Worm (Caenorhabditis elegans): ENCODE results near the gene hal-3.

hal-3 gene

DNA sequence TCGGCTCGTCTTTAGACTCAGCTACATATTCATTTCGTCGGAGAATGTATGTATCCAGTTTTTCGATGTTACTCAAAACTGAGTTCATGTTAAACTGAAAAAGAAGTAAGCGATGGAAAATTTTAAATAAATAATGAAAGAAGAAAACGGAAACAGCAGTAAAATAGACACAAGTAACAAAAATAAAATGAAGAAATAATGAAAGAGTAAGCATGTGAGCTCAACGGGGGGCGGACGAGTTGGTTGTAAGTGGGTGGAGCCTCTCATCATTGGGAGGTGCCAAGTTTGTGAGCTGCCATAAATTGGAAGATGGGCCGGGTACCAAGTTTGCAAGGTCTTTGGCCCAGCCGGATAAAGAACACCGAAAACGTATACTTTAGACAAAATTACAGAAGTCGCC is 33.5 kb downstream of the hal-3 start, which contains the start of gene wee-1.1:
TSS of gene wee-1.1 (minus strand) at position 101 of the 400 bp plus-strand sequence.
- no peak for TF ChIP-seq zag-1 (tag; optimal IDR thresholded peaks at IDR 0.05)
- TF ChIP-seq nhr-10 (tag; optimal IDR thresholded peaks at IDR 0.05) = no peak
- TF ChIP-seq skn-1 (tag; optimal IDR thresholded peaks at IDR 0.05) = no peak
- TF ChIP-seq C34F6.9 (tag; optimal IDR thresholded peaks at IDR 0.05) = no peak
- TF ChIP-seq alr-1 (tag; optimal IDR thresholded peaks at IDR 0.05) = no peak
- no peak for TF ChIP-seq blmp-1 (tag; optimal IDR thresholded peaks at IDR 0.05; ENCODE audit: insufficient read depth)
- TF ChIP-seq egl-27 (tag; optimal IDR thresholded peaks at IDR 0.05) = no peak
- no peak for TF ChIP-seq lsy-2 (tag; optimal IDR thresholded peaks at IDR 0.05)
- TF ChIP-seq F13H6.1 (tag; optimal IDR thresholded peaks at IDR 0.05) = no peak
- TF ChIP-seq ama-1 (optimal IDR thresholded peaks at IDR 0.05) = no peak

DNA sequence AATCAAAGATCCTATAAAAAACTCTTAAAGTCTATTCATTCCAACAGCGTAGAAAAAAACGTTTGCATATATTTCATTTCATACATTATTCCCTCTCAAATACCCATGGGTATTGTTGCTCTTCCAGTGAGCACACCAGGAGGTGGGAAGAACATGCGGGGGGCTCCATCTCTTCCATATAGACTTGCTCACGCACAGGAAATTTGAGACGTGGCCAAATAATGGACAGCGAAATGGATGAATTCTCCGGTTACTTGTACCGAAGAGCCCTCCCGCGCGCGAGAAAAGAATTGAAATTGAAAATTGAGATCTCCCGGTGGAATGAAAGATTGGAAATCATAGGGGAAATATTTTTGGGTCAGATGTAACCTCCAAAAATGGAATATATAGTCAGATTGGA is 39.3 kb downstream of the hal-3 start:
- no peak for TF ChIP-seq elt-1 (tag; optimal IDR thresholded peaks at IDR 0.05)
- TF ChIP-seq F13H6.1 (tag; optimal IDR thresholded peaks at IDR 0.05) = peak; percentile 6

DNA sequence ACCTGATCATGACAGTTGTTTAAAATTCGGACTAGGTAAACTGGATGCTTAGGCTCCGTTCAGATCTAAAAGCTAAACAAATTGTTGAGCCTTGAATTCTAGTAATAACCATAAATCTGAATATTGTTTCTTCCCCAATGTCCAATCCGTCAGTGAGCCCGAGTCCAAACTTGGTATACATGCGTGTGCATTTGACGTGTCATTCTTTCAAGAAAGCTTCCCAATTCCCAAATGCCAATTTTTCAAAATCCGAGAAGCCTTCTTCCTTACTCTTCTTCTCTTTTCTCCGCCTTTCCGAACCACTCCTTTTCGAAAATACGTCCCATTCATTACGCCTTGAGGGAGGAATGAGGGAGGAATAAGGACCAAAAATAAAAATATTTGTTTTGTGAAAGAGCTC is 40.2 kb downstream of the hal-3 start:
- TF ChIP-seq mbf-1 (tag; optimal IDR thresholded peaks at IDR 0.05) (no peak), crh-2 (tag; optimal IDR thresholded peaks at IDR 0.05) (peak; percentile 14), nhr-10 (tag; optimal IDR thresholded peaks at IDR 0.05) (no peak), ztf-4 (tag; optimal IDR thresholded peaks at IDR 0.05) (no peak), mab-5 (tag; optimal IDR thresholded peaks at IDR 0.05) (peak; percentile 74)

DNA sequence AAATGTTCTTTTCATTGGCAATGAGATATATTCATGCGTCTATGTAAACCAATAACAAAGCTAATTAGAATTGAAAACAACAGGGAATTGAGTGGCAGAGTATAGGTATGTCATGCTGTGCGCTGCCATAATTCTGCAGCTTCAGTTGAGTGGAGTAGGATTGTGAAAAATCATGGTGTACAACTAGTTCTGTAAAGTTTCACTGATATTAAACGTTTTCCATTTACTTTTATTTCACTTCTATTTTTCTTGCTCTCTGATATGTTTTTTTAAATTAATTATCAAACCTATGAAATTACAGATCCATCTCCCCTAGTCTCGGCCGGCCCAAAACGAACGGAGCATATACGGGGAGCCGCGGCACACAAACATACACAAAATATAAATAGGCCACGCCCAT is 41.3 kb downstream of the hal-3 start, which contains the start of gene exc-7:
TSS of gene exc-7 (plus strand) at position 301 of the 400 bp plus-strand sequence.
- no peak for TF ChIP-seq mbf-1 (tag; optimal IDR thresholded peaks at IDR 0.05)
- no peak for TF ChIP-seq egl-27 (tag; optimal IDR thresholded peaks at IDR 0.05)
- TF ChIP-seq mdl-1 (tag; optimal IDR thresholded peaks at IDR 0.05) = no peak
- no peak for TF ChIP-seq sem-4 (tag; optimal IDR thresholded peaks at IDR 0.05)
- TF ChIP-seq ZK546.5 (tag; optimal IDR thresholded peaks at IDR 0.05) = no peak
- no peak for TF ChIP-seq nhr-25 (tag; optimal IDR thresholded peaks at IDR 0.05)
- no peak for TF ChIP-seq nhr-237 (tag; optimal IDR thresholded peaks at IDR 0.05)
- TF ChIP-seq sma-9 (GFP tag; optimal IDR thresholded peaks at IDR 0.05) = no peak
- TF ChIP-seq sma-9 (tag; optimal IDR thresholded peaks at IDR 0.05) = no peak
- TF ChIP-seq ceh-16 (tag; optimal IDR thresholded peaks at IDR 0.05) = no peak
- no peak for TF ChIP-seq blmp-1 (tag; optimal IDR thresholded peaks at IDR 0.05; ENCODE audit: insufficient read depth)
- TF ChIP-seq crh-2 (tag; optimal IDR thresholded peaks at IDR 0.05) = no peak
- TF ChIP-seq sma-3 (GFP tag; optimal IDR thresholded peaks at IDR 0.05) = no peak
- TF ChIP-seq Y55F3AM.14 (GFP tag; optimal IDR thresholded peaks at IDR 0.05) = no peak

DNA sequence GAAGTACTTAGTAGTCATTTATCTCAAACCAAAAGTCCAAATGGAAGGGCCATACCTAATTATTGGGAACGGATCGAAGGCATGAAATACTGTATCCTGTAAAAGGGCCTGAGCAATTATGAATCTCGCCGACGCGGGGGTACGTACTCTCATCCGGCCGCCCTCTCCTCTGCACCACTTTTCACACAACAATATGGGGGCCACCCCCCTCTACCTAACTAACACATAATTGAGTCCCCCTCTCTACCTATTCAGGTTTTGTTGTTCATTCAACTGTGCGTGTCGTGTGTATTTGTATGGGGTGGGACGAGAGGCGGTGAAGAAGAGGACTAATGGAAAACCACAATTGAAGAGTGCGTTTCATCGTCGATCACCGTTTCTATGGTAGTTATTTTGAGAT is 42.5 kb downstream of the hal-3 start:
- peak; percentile 8 for TF ChIP-seq nhr-129 (tag; optimal IDR thresholded peaks at IDR 0.05)
- TF ChIP-seq peb-1 (tag; optimal IDR thresholded peaks at IDR 0.05) = no peak
- no peak for TF ChIP-seq Y55F3AM.14 (GFP tag; optimal IDR thresholded peaks at IDR 0.05)

DNA sequence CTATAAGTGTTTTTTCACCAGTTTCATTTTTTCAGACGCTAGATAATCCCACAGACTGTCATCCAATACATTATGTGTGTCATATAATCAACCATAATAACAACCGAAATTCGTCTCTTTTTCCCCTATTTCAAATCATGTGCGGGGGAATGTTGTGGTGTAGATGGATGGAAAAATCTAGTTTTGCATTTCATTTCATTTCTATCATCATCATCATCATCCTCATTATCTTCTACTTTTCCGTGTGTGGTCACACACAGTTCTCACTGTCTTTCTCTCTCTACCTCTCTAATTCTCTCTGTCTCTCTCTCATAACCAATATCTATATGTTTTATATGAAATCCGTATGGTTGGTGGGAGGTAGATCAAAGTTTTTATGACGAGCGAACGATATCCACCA is 43.5 kb downstream of the hal-3 start:
- peak; percentile 31 for TF ChIP-seq nhr-21 (tag; optimal IDR thresholded peaks at IDR 0.05)
- no peak for TF ChIP-seq unc-62 (GFP tag; optimal IDR thresholded peaks at IDR 0.05)
- no peak for TF ChIP-seq lsy-2 (tag; optimal IDR thresholded peaks at IDR 0.05)
- no peak for TF ChIP-seq nhr-10 (tag; optimal IDR thresholded peaks at IDR 0.05)
- TF ChIP-seq gmeb-1 (tag; optimal IDR thresholded peaks at IDR 0.05) = no peak
- peak; percentile 17 for TF ChIP-seq nhr-129 (tag; optimal IDR thresholded peaks at IDR 0.05)
- peak; percentile 4 for TF ChIP-seq nhr-25 (tag; optimal IDR thresholded peaks at IDR 0.05)
- TF ChIP-seq elt-3 (tag; optimal IDR thresholded peaks at IDR 0.05) = no peak
- TF ChIP-seq nhr-23 (tag; optimal IDR thresholded peaks at IDR 0.05) = no peak
- TF ChIP-seq lin-11 (tag; optimal IDR thresholded peaks at IDR 0.05) = no peak
- no peak for TF ChIP-seq ztf-1 (GFP tag; conservative IDR thresholded peaks at IDR 0.05)
- no peak for TF ChIP-seq skn-1 (tag; optimal IDR thresholded peaks at IDR 0.05)
